Worm (Caenorhabditis elegans) whole organism, L4 larva: Measurements from ENCODE around the gene R03G8.6.

Experiments
- ZK337.2 ChIP-seq: fragments of 200-800 bp; sonication (Bioruptor generic); IDR thresholded peaks from 2 replicates; pipeline ENCODE4 v1.3.6; 2022; ENCODE audit warnings: missing genetic modification reagents, missing genetic modification characterization, missing compliant biosample characterization
- ceh-82 ChIP-seq: sonication (generic microtip); optimal IDR thresholded peaks from 2 replicates; lab custom pipeline; 2017; ENCODE audit warnings: missing biosample characterization, missing genetic modification characterization
- dpl-1 ChIP-seq: fragments of 150-350 bp; optimal IDR thresholded peaks from 2 replicates; lab custom pipeline; 2014; ENCODE audit warnings: missing biosample characterization, missing genetic modification reagents, missing genetic modification characterization
- dve-1 ChIP-seq: sonication (generic microtip); optimal IDR thresholded peaks from 2 replicates; lab custom pipeline; 2017; ENCODE audit warnings: antibody characterized with exemption, mild to moderate bottlenecking, missing genetic modification characterization, missing compliant biosample characterization; ENCODE audit not compliant: insufficient read depth
- egl-43 ChIP-seq: fragments of 200-800 bp; sonication (Bioruptor generic); IDR thresholded peaks from 2 replicates; pipeline ENCODE4 v1.3.6; 2022; ENCODE audit warnings: missing genetic modification reagents, missing genetic modification characterization, missing compliant biosample characterization
- jun-1 ChIP-seq: fragments of 150-350 bp; optimal IDR thresholded peaks from 2 replicates; lab custom pipeline; 2014; ENCODE audit warnings: missing biosample characterization, missing genetic modification reagents, missing genetic modification characterization
- lin-15B ChIP-seq: fragments of 150-350 bp; sonication (generic microtip); optimal IDR thresholded peaks from 3 replicates; lab custom pipeline; 2014; ENCODE audit warnings: missing biosample characterization, missing genetic modification characterization
- nhr-11 ChIP-seq: fragments of 150-350 bp; optimal IDR thresholded peaks from 2 replicates; lab custom pipeline; 2014; ENCODE audit warnings: missing biosample characterization, missing genetic modification characterization
- nhr-48 ChIP-seq: sonication (generic microtip); optimal IDR thresholded peaks from 2 replicates; lab custom pipeline; 2016; ENCODE audit warnings: mild to moderate bottlenecking, missing genetic modification characterization, missing compliant biosample characterization
- nhr-6 ChIP-seq: fragments of 150-350 bp; optimal IDR thresholded peaks from 2 replicates; lab custom pipeline; 2014; ENCODE audit warnings: missing biosample characterization, missing genetic modification characterization
- nhr-76 ChIP-seq: fragments of 150-350 bp; optimal IDR thresholded peaks from 2 replicates; lab custom pipeline; 2014; ENCODE audit warnings: missing biosample characterization, missing genetic modification characterization
- php-3 ChIP-seq: fragments of 200-800 bp; sonication (Bioruptor generic); IDR thresholded peaks from 2 replicates; pipeline ENCODE4 v1.3.6; 2022; ENCODE audit warnings: missing genetic modification reagents, missing genetic modification characterization, missing compliant biosample characterization
- tag-97 ChIP-seq: fragments of 200-800 bp; sonication (Bioruptor generic); IDR thresholded peaks from 2 replicates; pipeline ENCODE4 v1.3.6; 2022; ENCODE audit warnings: missing genetic modification characterization, missing compliant biosample characterization
- ztf-11 ChIP-seq: fragments of 150-350 bp; optimal IDR thresholded peaks from 2 replicates; lab custom pipeline; 2014; ENCODE audit warnings: missing biosample characterization, missing genetic modification characterization

DNA sequence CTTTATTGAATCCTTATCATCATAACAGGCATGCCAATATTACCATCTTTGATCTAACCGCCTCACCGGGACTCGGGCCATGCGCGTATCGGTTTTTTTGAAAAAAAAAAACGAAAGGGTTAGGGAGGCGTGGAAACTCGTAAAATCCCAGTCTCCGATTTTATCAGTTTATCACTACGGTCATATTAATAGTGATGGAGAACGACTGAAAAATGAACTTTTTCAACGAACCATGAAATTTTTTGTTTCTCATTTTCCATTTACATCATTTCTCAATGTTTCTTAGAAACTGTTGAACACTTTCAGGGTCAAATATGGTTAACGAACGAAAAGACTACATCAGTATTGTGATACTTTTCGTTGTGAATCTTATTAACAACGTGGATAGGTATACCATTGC, 29.6 kb upstream of the R03G8.6 start, which contains the start of gene spin-3:
- TF ChIP-seq dve-1 (tag; lab: Kevin White, UChicago) (peak; percentile 33), nhr-6 (tag; lab: Kevin White, UChicago) (no peak), php-3 (GFP tag; lab: Robert Waterston, UW) (0 out of 2 replicates have a peak, but pooled peaks have one; percentile 24), nhr-76 (tag; lab: Kevin White, UChicago) (no peak), nhr-11 (tag; lab: Kevin White, UChicago) (no peak), ztf-11 (tag; lab: Kevin White, UChicago) (no peak), dpl-1 (no peak), nhr-48 (no peak), ZK337.2 (no peak), lin-15B (tag; lab: Kevin White, UChicago) (no peak), egl-43 (GFP tag; lab: Robert Waterston, UW) (no peak), jun-1 (tag; lab: Kevin White, UChicago) (no peak), tag-97 (GFP tag; lab: Robert Waterston, UW) (no peak), ceh-82 (tag; lab: Kevin White, UChicago) (no peak)
